Fruit fly (Drosophila melanogaster) Kc167 (cell line): Measurements from ENCODE around the gene CG43448.

Experiments
- Myc ChIP-seq: fragments of >200 bp; optimal IDR thresholded peaks from 2 replicates; lab custom pipeline; 2017; ENCODE audit warnings: missing external identifiers
- Sin3A ChIP-seq: fragments of >200 bp; optimal IDR thresholded peaks from 2 replicates; lab custom pipeline; 2018; ENCODE audit warnings: missing external identifiers
- h ChIP-seq: fragments of >200 bp; optimal IDR thresholded peaks from 3 replicates; lab custom pipeline; 2018; ENCODE audit warnings: missing external identifiers
- insv ChIP-seq: fragments of >200 bp; optimal IDR thresholded peaks from 3 replicates; lab custom pipeline; 2018; ENCODE audit warnings: missing external identifiers
- psq ChIP-seq: fragments of >200 bp; optimal IDR thresholded peaks from 2 replicates; lab custom pipeline; 2017; ENCODE audit warnings: missing external identifiers
- ttk ChIP-seq: sonication (Bioruptor generic); optimal IDR thresholded peaks from 2 replicates; lab custom pipeline; 2017; ENCODE audit warnings: missing external identifiers

- TF ChIP-seq psq (no peak), insv (lab: Kevin White, UChicago) (no peak), Myc (lab: Kevin White, UChicago) (no peak), ttk (lab: Kevin White, UChicago) (no peak), Sin3A (lab: Kevin White, UChicago) (no peak), h (lab: Kevin White, UChicago) (no peak)
Observed at dm6 chr3R:30208011-30208410, 29.5 kb downstream of the CG43448 start.
